Worm (Caenorhabditis elegans): ENCODE measurements around the gene syd-9.

The syd-9 gene

ce11 chrX:7230321-7230720, 12.4 kb downstream of the syd-9 start (continued):
- TF ChIP-seq unc-62 (GFP tag; optimal IDR thresholded peaks at IDR 0.05) (no peak), nhr-25 (tag; optimal IDR thresholded peaks at IDR 0.05) (peak; percentile 55), peb-1 (tag; optimal IDR thresholded peaks at IDR 0.05) (no peak), Y55F3AM.14 (GFP tag; optimal IDR thresholded peaks at IDR 0.05) (no peak), lin-13 (GFP tag; optimal IDR thresholded peaks at IDR 0.05) (peak; percentile 64), zag-1 (tag; optimal IDR thresholded peaks at IDR 0.05) (peak; percentile 11), unc-39 (tag; optimal IDR thresholded peaks at IDR 0.05) (no peak), ztf-1 (GFP tag; conservative IDR thresholded peaks at IDR 0.05) (no peak), fos-1 (tag; optimal IDR thresholded peaks at IDR 0.05) (no peak), mbf-1 (tag; optimal IDR thresholded peaks at IDR 0.05) (no peak), C34F6.9 (tag; optimal IDR thresholded peaks at IDR 0.05) (peak; percentile 26)

DNA sequence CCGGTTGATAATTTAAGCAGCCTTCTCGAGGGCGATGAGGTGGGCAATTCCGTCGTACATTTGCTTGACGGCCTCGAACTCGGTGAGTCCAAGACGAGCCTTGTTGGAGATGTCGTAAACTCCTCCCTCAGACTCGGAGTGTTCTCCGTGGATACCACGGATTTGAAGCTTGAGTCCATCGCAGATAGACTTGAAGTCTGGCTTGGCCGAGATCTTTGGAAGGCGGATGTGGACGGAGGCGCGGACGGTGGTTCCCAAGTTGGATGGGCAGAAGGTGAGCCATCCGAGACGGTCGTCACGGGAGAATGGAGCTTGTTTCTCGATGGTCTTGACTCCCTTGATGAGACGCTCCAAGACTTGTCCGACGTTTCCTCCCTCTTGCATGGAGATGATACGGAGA, 13.0 kb downstream of the syd-9 start:
- no peak for TF ChIP-seq unc-62 (GFP tag; optimal IDR thresholded peaks at IDR 0.05)
- no peak for TF ChIP-seq nhr-11 (tag; optimal IDR thresholded peaks at IDR 0.05)
- TF ChIP-seq nhr-77 (tag; optimal IDR thresholded peaks at IDR 0.05) = no peak
- no peak for TF ChIP-seq crh-2 (tag; optimal IDR thresholded peaks at IDR 0.05)
- TF ChIP-seq ceh-16 (tag; optimal IDR thresholded peaks at IDR 0.05) = no peak

DNA sequence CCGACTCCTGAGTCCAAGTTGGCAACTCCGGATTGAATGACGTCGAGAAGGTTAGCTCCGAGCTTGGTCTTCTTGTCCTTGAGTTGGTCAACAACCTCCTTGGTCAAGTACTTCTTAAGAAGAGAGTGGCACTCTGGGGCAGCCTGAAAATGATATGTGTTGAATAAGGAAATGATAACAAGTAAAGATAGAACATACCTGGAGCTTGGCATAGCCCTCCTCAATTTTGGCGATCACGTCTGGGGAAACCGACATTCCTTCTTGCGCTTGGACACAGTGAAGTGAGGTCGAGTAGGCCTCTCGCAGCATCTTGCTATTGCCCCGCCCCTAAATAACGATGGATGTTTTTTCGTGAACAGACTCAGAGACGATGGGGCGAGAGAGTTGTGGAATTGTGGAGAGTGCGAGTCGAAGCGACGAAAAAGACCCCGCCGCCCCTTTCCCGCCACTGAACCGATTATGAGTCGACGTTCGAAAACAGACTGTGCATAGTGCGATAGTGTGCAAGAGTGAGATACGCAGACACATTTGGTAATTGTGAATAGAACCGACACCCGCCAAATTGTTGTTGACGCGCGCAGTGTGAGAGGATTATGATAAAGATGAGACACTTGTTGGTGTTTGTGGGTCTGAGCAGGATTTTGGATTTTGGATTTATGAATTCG, 14.4 kb downstream of the syd-9 start:
- TF ChIP-seq nhr-12 (tag; optimal IDR thresholded peaks at IDR 0.05) (no peak), unc-62 (GFP tag; optimal IDR thresholded peaks at IDR 0.05) (no peak), nhr-6 (tag; optimal IDR thresholded peaks at IDR 0.05) (no peak), sma-9 (GFP tag; optimal IDR thresholded peaks at IDR 0.05) (peak; percentile 45), sma-9 (tag; optimal IDR thresholded peaks at IDR 0.05) (no peak), elt-1 (tag; optimal IDR thresholded peaks at IDR 0.05) (no peak), mab-5 (tag; optimal IDR thresholded peaks at IDR 0.05) (no peak), C34F6.9 (tag; optimal IDR thresholded peaks at IDR 0.05) (peak; percentile 39), lsy-2 (tag; optimal IDR thresholded peaks at IDR 0.05) (peak in 1 of 2 experiments; percentile 55), lin-39 (tag; optimal IDR thresholded peaks at IDR 0.05) (no peak), unc-55 (GFP tag; optimal IDR thresholded peaks at IDR 0.05) (peak; percentile 21), mdl-1 (tag; optimal IDR thresholded peaks at IDR 0.05) (peak in 1 of 2 experiments; percentile 39), ceh-16 (tag; optimal IDR thresholded peaks at IDR 0.05) (no peak), crh-2 (tag; optimal IDR thresholded peaks at IDR 0.05) (peak; percentile 58), nhr-77 (tag; optimal IDR thresholded peaks at IDR 0.05) (no peak), ama-1 (optimal IDR thresholded peaks at IDR 0.05) (peak; percentile 63), ztf-4 (tag; optimal IDR thresholded peaks at IDR 0.05) (peak; percentile 0), nhr-129 (tag; optimal IDR thresholded peaks at IDR 0.05) (peak; percentile 63), nhr-25 (tag; optimal IDR thresholded peaks at IDR 0.05) (peak; percentile 23), R02D3.7 (tag; optimal IDR thresholded peaks at IDR 0.05) (no peak), F13H6.1 (tag; optimal IDR thresholded peaks at IDR 0.05) (peak; percentile 63), lin-11 (tag; optimal IDR thresholded peaks at IDR 0.05) (peak; percentile 9), nhr-11 (tag; optimal IDR thresholded peaks at IDR 0.05) (no peak), peb-1 (tag; optimal IDR thresholded peaks at IDR 0.05) (no peak), fos-1 (tag; optimal IDR thresholded peaks at IDR 0.05) (peak; percentile 54), gmeb-1 (tag; optimal IDR thresholded peaks at IDR 0.05) (no peak)

- TF ChIP-seq lin-11 (tag; optimal IDR thresholded peaks at IDR 0.05) = no peak
- no peak for TF ChIP-seq lin-39 (tag; optimal IDR thresholded peaks at IDR 0.05)
- no peak for TF ChIP-seq elt-1 (tag; optimal IDR thresholded peaks at IDR 0.05)
- TF ChIP-seq mdl-1 (tag; optimal IDR thresholded peaks at IDR 0.05) = no peak
- TF ChIP-seq nhr-129 (tag; optimal IDR thresholded peaks at IDR 0.05) = peak; percentile 93
- TF ChIP-seq gmeb-1 (tag; optimal IDR thresholded peaks at IDR 0.05) = no peak
- no peak for TF ChIP-seq blmp-1 (tag; optimal IDR thresholded peaks at IDR 0.05; ENCODE audit: insufficient read depth)
- TF ChIP-seq nhr-11 (tag; optimal IDR thresholded peaks at IDR 0.05) = no peak
- TF ChIP-seq alr-1 (tag; optimal IDR thresholded peaks at IDR 0.05) = no peak
- TF ChIP-seq fos-1 (tag; optimal IDR thresholded peaks at IDR 0.05) = peak; percentile 32
- peak; percentile 16 for TF ChIP-seq unc-55 (GFP tag; optimal IDR thresholded peaks at IDR 0.05)
- no peak for TF ChIP-seq ztf-1 (GFP tag; conservative IDR thresholded peaks at IDR 0.05)
- TF ChIP-seq lin-13 (GFP tag; optimal IDR thresholded peaks at IDR 0.05) = peak; percentile 15
- no peak for TF ChIP-seq unc-62 (GFP tag; optimal IDR thresholded peaks at IDR 0.05)
- no peak for TF ChIP-seq nhr-77 (tag; optimal IDR thresholded peaks at IDR 0.05)
- no peak for TF ChIP-seq ceh-16 (tag; optimal IDR thresholded peaks at IDR 0.05)
- TF ChIP-seq ztf-4 (tag; optimal IDR thresholded peaks at IDR 0.05) = no peak
- no peak for TF ChIP-seq Y55F3AM.14 (GFP tag; optimal IDR thresholded peaks at IDR 0.05)
- TF ChIP-seq unc-39 (tag; optimal IDR thresholded peaks at IDR 0.05) = no peak
- no peak for TF ChIP-seq peb-1 (tag; optimal IDR thresholded peaks at IDR 0.05)
- no peak for TF ChIP-seq egl-27 (tag; optimal IDR thresholded peaks at IDR 0.05)
- TF ChIP-seq nhr-10 (tag; optimal IDR thresholded peaks at IDR 0.05) = no peak
- TF ChIP-seq F13H6.1 (tag; optimal IDR thresholded peaks at IDR 0.05) = peak; percentile 50
- no peak for TF ChIP-seq skn-1 (tag; optimal IDR thresholded peaks at IDR 0.05)
- no peak for TF ChIP-seq nhr-237 (tag; optimal IDR thresholded peaks at IDR 0.05)
- peak; percentile 6 for TF ChIP-seq nhr-21 (tag; optimal IDR thresholded peaks at IDR 0.05)
- TF ChIP-seq elt-3 (tag; optimal IDR thresholded peaks at IDR 0.05) = no peak
- TF ChIP-seq C34F6.9 (tag; optimal IDR thresholded peaks at IDR 0.05) = no peak
- TF ChIP-seq sem-4 (tag; optimal IDR thresholded peaks at IDR 0.05) = no peak
- no peak for TF ChIP-seq lsy-2 (tag; optimal IDR thresholded peaks at IDR 0.05)
Observed at ce11 chrX:7233127-7234073, 15.5 kb downstream of the syd-9 start.

Data from whole organism, L2 larva.